Worm (Caenorhabditis elegans): ENCODE data around the gene lips-10.
A peak's percentile ranks its signal among the peaks of the same experiment; 100 is the strongest.

lips-10 gene

ce11 chrII:8412061-8412721 is 26.8 kb upstream of the lips-10 start, which contains the start of gene efl-3:
Gene efl-3 (plus strand): TSS chrII:8412671.
- TF ChIP-seq ceh-43 (GFP tag; optimal IDR thresholded peaks at IDR 0.05) (no peak), lin-13 (tag; optimal IDR thresholded peaks at IDR 0.05) (peak; percentile 20), ztf-11 (tag; optimal IDR thresholded peaks at IDR 0.05) (no peak), cnd-1 (tag; optimal IDR thresholded peaks at IDR 0.05) (peak; percentile 70), tbx-8 (GFP tag; optimal IDR thresholded peaks at IDR 0.05) (no peak), elt-1 (tag; optimal IDR thresholded peaks at IDR 0.05; ENCODE audit: borderline replicate concordance, insufficient read depth) (no peak), snpc-4 (tag; optimal IDR thresholded peaks at IDR 0.05) (no peak), sptf-1 (tag; optimal IDR thresholded peaks at IDR 0.05) (peak; percentile 51), zip-8 (tag; optimal IDR thresholded peaks at IDR 0.05) (no peak), M03D4.4 (tag; optimal IDR thresholded peaks at IDR 0.05) (no peak), mls-2 (tag; optimal IDR thresholded peaks at IDR 0.05) (peak; percentile 41), blmp-1 (tag; optimal IDR thresholded peaks at IDR 0.05) (no peak), lsy-2 (tag; optimal IDR thresholded peaks at IDR 0.05) (no peak), nhr-28 (tag; optimal IDR thresholded peaks at IDR 0.05) (no peak), pha-4 (tag; optimal IDR thresholded peaks at IDR 0.05) (no peak), mep-1 (tag; optimal IDR thresholded peaks at IDR 0.05) (peak; percentile 31), nhr-2 (tag; optimal IDR thresholded peaks at IDR 0.05) (peak; percentile 86), nhr-12 (tag; optimal IDR thresholded peaks at IDR 0.05) (no peak), bed-3 (GFP tag; optimal IDR thresholded peaks at IDR 0.05) (no peak), ham-2 (GFP tag; optimal IDR thresholded peaks at IDR 0.05) (no peak), ceh-39 (tag; optimal IDR thresholded peaks at IDR 0.05) (no peak), hlh-1 (tag; optimal IDR thresholded peaks at IDR 0.05) (peak; percentile 19), unc-62 (GFP tag; optimal IDR thresholded peaks at IDR 0.05) (no peak), drap-1 (GFP tag; optimal IDR thresholded peaks at IDR 0.05) (no peak), sem-2 (GFP tag; optimal IDR thresholded peaks at IDR 0.05) (no peak), ces-1 (GFP tag; optimal IDR thresholded peaks at IDR 0.05) (no peak)

- TF ChIP-seq blmp-1 (tag; optimal IDR thresholded peaks at IDR 0.05) (no peak), nhr-237 (tag; optimal IDR thresholded peaks at IDR 0.05) (no peak)
Measured at ce11 chrII:8412935-8413334, 26.0 kb upstream of the lips-10 start.

DNA sequence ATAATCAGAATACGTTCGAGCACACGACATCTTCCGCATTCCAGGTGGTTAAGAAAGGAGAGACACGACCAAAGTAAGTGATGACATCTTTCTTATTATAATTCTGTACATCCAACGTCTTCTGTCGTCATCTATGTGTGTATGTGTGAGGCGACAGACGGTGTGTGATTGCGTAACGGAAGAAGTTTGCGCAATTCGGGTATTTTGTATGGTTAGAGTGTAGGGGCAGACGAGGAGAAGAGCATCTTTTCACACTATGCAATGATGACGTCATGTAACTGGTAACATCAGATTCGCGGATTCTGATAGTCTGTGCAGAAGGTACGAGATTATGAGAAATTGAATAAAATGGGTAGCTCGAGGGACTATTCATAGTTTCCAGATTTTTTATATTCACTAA is 23.9 kb upstream of the lips-10 start:
- TF ChIP-seq nhr-12 (tag; optimal IDR thresholded peaks at IDR 0.05) (no peak), elt-1 (tag; optimal IDR thresholded peaks at IDR 0.05; ENCODE audit: borderline replicate concordance, insufficient read depth) (peak; percentile 33), ces-1 (GFP tag; optimal IDR thresholded peaks at IDR 0.05) (no peak), zip-8 (tag; optimal IDR thresholded peaks at IDR 0.05) (peak; percentile 97), ham-2 (GFP tag; optimal IDR thresholded peaks at IDR 0.05) (no peak), nhr-76 (tag; optimal IDR thresholded peaks at IDR 0.05) (no peak), nhr-2 (tag; optimal IDR thresholded peaks at IDR 0.05) (peak; percentile 93), ceh-43 (GFP tag; optimal IDR thresholded peaks at IDR 0.05) (no peak), cnd-1 (tag; optimal IDR thresholded peaks at IDR 0.05) (peak; percentile 79), ceh-83 (GFP tag; optimal IDR thresholded peaks at IDR 0.05) (no peak)

DNA sequence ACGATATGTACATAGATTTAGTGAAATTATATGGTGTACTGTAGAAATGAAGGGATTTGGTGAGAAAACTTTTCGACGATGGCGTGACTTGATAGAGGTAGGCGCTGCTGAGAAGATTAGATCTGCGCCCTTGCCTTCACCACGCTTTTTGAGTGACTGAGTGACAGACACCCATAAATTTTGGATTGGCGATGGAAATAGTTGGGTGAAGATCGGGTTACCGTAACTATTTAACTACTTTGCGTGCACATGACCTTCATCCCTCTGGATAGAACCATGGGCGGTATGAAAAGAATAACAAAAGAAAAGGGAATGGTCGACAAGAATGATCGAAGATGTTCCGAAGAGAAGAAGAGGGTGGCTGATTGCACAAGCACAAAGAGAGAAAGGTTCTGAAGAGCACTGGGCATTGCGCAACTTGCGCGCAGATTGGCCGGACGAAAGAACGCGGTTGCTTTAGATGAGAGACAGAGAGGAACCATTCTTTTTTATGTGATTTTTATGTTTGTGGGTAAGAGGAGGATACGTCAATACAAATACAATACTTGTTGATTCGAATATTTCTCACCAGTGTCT is 23.4 kb upstream of the lips-10 start:
- TF ChIP-seq mls-2 (tag; optimal IDR thresholded peaks at IDR 0.05) (peak; percentile 20), sem-2 (GFP tag; optimal IDR thresholded peaks at IDR 0.05) (peak; percentile 13), elt-3 (tag; optimal IDR thresholded peaks at IDR 0.05) (no peak), zip-8 (tag; optimal IDR thresholded peaks at IDR 0.05) (peak; percentile 89), cnd-1 (tag; optimal IDR thresholded peaks at IDR 0.05) (peak; percentile 17), nhr-2 (tag; optimal IDR thresholded peaks at IDR 0.05) (peak; percentile 88), nhr-237 (tag; optimal IDR thresholded peaks at IDR 0.05) (no peak)

DNA sequence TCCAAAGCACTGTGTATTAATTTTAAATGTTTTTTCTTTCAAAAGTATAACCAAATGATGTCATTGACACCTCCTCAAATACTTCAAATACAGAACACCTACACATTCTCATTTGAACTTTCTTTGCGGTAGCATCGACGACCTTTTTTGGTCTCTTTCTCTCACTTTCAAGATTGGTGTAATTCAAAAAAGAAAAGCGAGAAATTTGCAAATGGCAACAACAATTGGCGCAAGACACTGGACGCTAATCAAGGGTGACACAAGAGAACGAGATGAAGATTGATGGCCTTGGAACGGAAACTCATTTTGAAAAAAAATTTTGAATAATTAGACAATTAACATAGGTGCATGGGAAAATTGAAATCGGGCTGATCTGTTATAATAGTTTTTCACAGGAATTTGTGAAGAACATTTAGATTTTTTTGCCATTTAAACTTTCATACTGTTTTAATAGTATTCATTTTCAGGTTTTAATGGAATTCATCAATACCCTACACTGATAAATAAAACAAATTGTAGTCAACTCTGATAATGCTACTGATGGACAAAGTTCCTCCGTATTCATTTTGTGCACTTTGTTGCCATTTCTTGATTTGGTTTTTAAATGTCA is 21.8 kb upstream of the lips-10 start, which contains the start of gene fdgt-2:
TSS of gene fdgt-2 (plus strand) at position 560 of the 610 bp plus-strand sequence.
- TF ChIP-seq unc-62 (GFP tag; optimal IDR thresholded peaks at IDR 0.05) (peak; percentile 73), mep-1 (tag; optimal IDR thresholded peaks at IDR 0.05) (no peak)
